Worm (Caenorhabditis elegans) whole organism, L4 larva: ENCODE measurements around the gene nprl-3.
A peak's percentile ranks its signal among the peaks of the same experiment; 100 is the strongest.

Experiments used
- D1046.2 ChIP-seq: fragments of 200-800 bp; sonication (Bioruptor generic); IDR thresholded peaks from 2 replicates; pipeline ENCODE4 v1.3.6; 2022; ENCODE audit warnings: missing genetic modification characterization, missing compliant biosample characterization
- F26F4.8 ChIP-seq: fragments of 200-800 bp; sonication (Bioruptor generic); conservative IDR thresholded peaks from 2 replicates; pipeline ENCODE4 v1.3.6; 2022; ENCODE audit warnings: missing genetic modification characterization, missing compliant biosample characterization
- F49E8.2 ChIP-seq: sonication (generic microtip); optimal IDR thresholded peaks from 2 replicates; lab custom pipeline; 2016; ENCODE audit warnings: missing compliant biosample characterization, mild to moderate bottlenecking, missing genetic modification characterization, borderline replicate concordance
- T20F7.1 ChIP-seq: fragments of 200-800 bp; sonication (Bioruptor generic); optimal IDR thresholded peaks from 2 replicates; lab custom pipeline; 2018; ENCODE audit warnings: mild to moderate bottlenecking, missing genetic modification characterization, missing compliant biosample characterization
- Y5F2A.4 ChIP-seq: fragments of 200-800 bp; sonication (Bioruptor generic); optimal IDR thresholded peaks from 2 replicates; lab custom pipeline; 2018; ENCODE audit warnings: mild to moderate bottlenecking, missing genetic modification characterization, missing compliant biosample characterization
- aha-1 ChIP-seq: fragments of 150-350 bp; peaks from one replicate; lab custom pipeline; 2014; ENCODE audit warnings: missing biosample characterization, missing genetic modification characterization
- ceh-28 ChIP-seq: fragments of 150-350 bp; optimal IDR thresholded peaks from 2 replicates; lab custom pipeline; 2014; ENCODE audit warnings: missing biosample characterization, missing genetic modification reagents, missing genetic modification characterization
- daf-8 ChIP-seq: fragments of 200-800 bp; sonication (Bioruptor generic); IDR thresholded peaks from 2 replicates; pipeline ENCODE4 v1.3.6; 2022; ENCODE audit warnings: missing genetic modification characterization, missing compliant biosample characterization
- dve-1 ChIP-seq: sonication (generic microtip); optimal IDR thresholded peaks from 2 replicates; lab custom pipeline; 2017; ENCODE audit warnings: antibody characterized with exemption, mild to moderate bottlenecking, missing genetic modification characterization, missing compliant biosample characterization; ENCODE audit not compliant: insufficient read depth
- egl-27 ChIP-seq: sonication (generic microtip); optimal IDR thresholded peaks from 3 replicates; lab custom pipeline; 2017; ENCODE audit warnings: missing biosample characterization, missing genetic modification reagents, missing genetic modification characterization
- fkh-10 ChIP-seq: fragments of 150-350 bp; optimal IDR thresholded peaks from 2 replicates; lab custom pipeline; 2014; ENCODE audit warnings: missing biosample characterization, missing genetic modification reagents, missing genetic modification characterization
- fos-1 ChIP-seq: fragments of 150-350 bp; optimal IDR thresholded peaks from 2 replicates; lab custom pipeline; 2014; ENCODE audit warnings: missing biosample characterization, missing genetic modification characterization
- hlh-30 ChIP-seq: sonication (generic microtip); optimal IDR thresholded peaks from 2 replicates; lab custom pipeline; 2017; ENCODE audit warnings: antibody characterized with exemption, mild to moderate bottlenecking, missing genetic modification characterization, missing compliant biosample characterization; ENCODE audit not compliant: insufficient read depth
- hmg-1.1 ChIP-seq: fragments of 200-800 bp; sonication (Bioruptor generic); IDR thresholded peaks from 2 replicates; pipeline ENCODE4 v1.3.6; 2022; ENCODE audit warnings: missing genetic modification reagents, missing genetic modification characterization, missing compliant biosample characterization
- jun-1 ChIP-seq: fragments of 150-350 bp; optimal IDR thresholded peaks from 2 replicates; lab custom pipeline; 2014; ENCODE audit warnings: missing biosample characterization, missing genetic modification reagents, missing genetic modification characterization
- lin-1 ChIP-seq: fragments of 200-800 bp; sonication (Bioruptor generic); IDR thresholded peaks from 2 replicates; pipeline ENCODE4 v1.3.6; 2022; ENCODE audit warnings: missing genetic modification reagents, missing genetic modification characterization, missing compliant biosample characterization
- lin-13 ChIP-seq: fragments of 150-350 bp; optimal IDR thresholded peaks from 2 replicates; lab custom pipeline; 2014; ENCODE audit warnings: missing biosample characterization, missing genetic modification reagents, missing genetic modification characterization
- lin-29 ChIP-seq: fragments of 200-800 bp; sonication (Bioruptor generic); IDR thresholded peaks from 2 replicates; pipeline ENCODE4 v1.3.6; 2022; ENCODE audit warnings: missing genetic modification reagents, missing genetic modification characterization, missing compliant biosample characterization
- lin-39 ChIP-seq: fragments of 150-350 bp; optimal IDR thresholded peaks from 2 replicates; lab custom pipeline; 2014; ENCODE audit warnings: missing biosample characterization, missing genetic modification reagents, missing genetic modification characterization
- lsy-2 ChIP-seq, 2 experiments: fragments of 150-350 bp in 1 of 2; sonication (generic microtip) in 1 of 2; optimal IDR thresholded peaks; 2 replicates each; lab custom pipeline; 2014 to 2017; ENCODE audit warnings: missing biosample characterization in 2 of 2, missing genetic modification characterization in 2 of 2
- madf-5 ChIP-seq, 2 experiments: fragments of 200-800 bp; sonication (Bioruptor generic); IDR thresholded peaks; 2 replicates each; pipeline ENCODE4 v1.3.6; 2022; ENCODE audit warnings: missing compliant biosample characterization in 2 of 2, missing genetic modification characterization in 2 of 2
- madf-9 ChIP-seq: fragments of 200-800 bp; sonication (Bioruptor generic); conservative IDR thresholded peaks from 2 replicates; pipeline ENCODE4 v1.3.6; 2022; ENCODE audit warnings: missing genetic modification reagents, missing genetic modification characterization, missing compliant biosample characterization
- mdt-29 ChIP-seq: fragments of 200-800 bp; sonication (Bioruptor generic); IDR thresholded peaks from 2 replicates; pipeline ENCODE4 v1.3.6; 2022; ENCODE audit warnings: missing genetic modification reagents, missing genetic modification characterization, missing compliant biosample characterization
- mxl-3 ChIP-seq: fragments of 200-800 bp; sonication (Bioruptor generic); optimal IDR thresholded peaks from 2 replicates; lab custom pipeline; 2018; ENCODE audit warnings: mild to moderate bottlenecking, missing genetic modification characterization, missing compliant biosample characterization
- nhr-102 ChIP-seq: sonication (generic microtip); optimal IDR thresholded peaks from 2 replicates; lab custom pipeline; 2016; ENCODE audit warnings: mild to moderate bottlenecking, missing genetic modification characterization, moderate library complexity, missing compliant biosample characterization
- nhr-11 ChIP-seq: fragments of 150-350 bp; optimal IDR thresholded peaks from 2 replicates; lab custom pipeline; 2014; ENCODE audit warnings: missing biosample characterization, missing genetic modification characterization
- nhr-111 ChIP-seq: fragments of 200-800 bp; sonication (Bioruptor generic); optimal IDR thresholded peaks from 2 replicates; lab custom pipeline; 2018; ENCODE audit warnings: mild to moderate bottlenecking, missing genetic modification characterization, missing compliant biosample characterization
- nhr-28 ChIP-seq: fragments of 150-350 bp; optimal IDR thresholded peaks from 2 replicates; lab custom pipeline; 2014; ENCODE audit warnings: missing biosample characterization, missing genetic modification characterization
- pqm-1 ChIP-seq: sonication (generic microtip); optimal IDR thresholded peaks from 2 replicates; lab custom pipeline; 2017; ENCODE audit warnings: missing biosample characterization, missing genetic modification characterization
- skn-1 ChIP-seq: fragments of 150-350 bp; optimal IDR thresholded peaks from 2 replicates; lab custom pipeline; 2014; ENCODE audit warnings: missing biosample characterization, missing genetic modification characterization
- unc-62 ChIP-seq, 3 experiments: fragments of 150-350 bp in 1 of 3; sonication (generic microtip); optimal IDR thresholded peaks in 2 of 3; peaks in 1 of 3; 1 replicate in 1 of 3; 2 replicates in 2 of 3; lab custom pipeline; 2014 to 2017; ENCODE audit warnings: missing biosample characterization in 3 of 3, missing genetic modification characterization in 3 of 3, missing genetic modification reagents in 3 of 3, missing genotype in 1 of 3
- zag-1 ChIP-seq: fragments of 150-350 bp; optimal IDR thresholded peaks from 2 replicates; lab custom pipeline; 2014; ENCODE audit warnings: missing biosample characterization, missing genetic modification characterization
- zip-11 ChIP-seq: fragments of 200-800 bp; sonication (Bioruptor generic); IDR thresholded peaks from 2 replicates; pipeline ENCODE4 v1.3.6; 2022; ENCODE audit warnings: missing genetic modification characterization, missing compliant biosample characterization
- zip-2 ChIP-seq: fragments of 150-350 bp; optimal IDR thresholded peaks from 2 replicates; lab custom pipeline; 2014; ENCODE audit warnings: missing biosample characterization, missing genetic modification characterization
- ztf-7 ChIP-seq: fragments of 150-350 bp; optimal IDR thresholded peaks from 2 replicates; lab custom pipeline; 2014; ENCODE audit warnings: missing biosample characterization, missing genetic modification characterization

Gene nprl-3

DNA sequence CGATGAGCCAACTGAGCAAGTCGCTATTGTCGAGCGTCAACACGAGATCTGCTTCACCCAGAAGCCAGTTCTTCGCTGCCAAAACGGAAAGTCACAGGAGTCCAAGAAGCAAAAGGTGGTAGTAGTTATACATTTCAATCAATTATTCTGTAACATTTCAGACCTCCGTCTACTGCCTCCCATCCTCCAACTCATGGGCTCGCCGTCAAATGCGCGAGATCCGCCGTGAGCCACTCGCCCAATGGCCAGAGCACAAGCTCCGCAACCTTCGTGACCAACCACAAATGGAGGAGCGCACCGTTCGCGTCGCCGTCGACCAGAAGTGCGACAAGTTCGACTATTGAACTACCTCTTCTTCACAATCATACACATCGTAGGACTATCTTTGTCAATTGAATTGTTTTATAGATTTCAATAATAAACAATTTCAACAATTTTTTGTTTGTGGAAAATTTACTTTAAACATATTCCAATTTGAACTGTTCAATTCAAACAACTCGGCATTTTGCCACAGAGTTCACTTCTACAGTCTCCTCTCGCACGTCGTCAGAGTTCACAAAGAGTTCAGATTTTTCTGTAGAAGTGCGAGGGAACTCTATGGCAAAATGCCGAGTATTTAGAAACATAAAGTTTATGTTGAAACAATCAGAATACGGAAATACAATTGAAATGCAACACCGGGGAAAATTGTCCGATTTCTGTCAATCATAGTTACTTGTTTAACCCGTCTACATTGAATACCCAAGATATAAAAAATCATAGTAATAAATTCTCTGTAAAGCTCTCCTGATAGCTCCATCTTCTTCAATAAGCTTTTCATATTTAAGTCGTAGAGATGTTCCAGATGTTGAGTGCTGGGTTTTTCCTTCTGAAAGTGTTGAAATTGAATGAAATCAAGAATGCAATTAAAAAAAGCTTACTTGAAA lies 31.0 kb upstream of the nprl-3 start (continued):
- TF ChIP-seq F49E8.2 (tag; lab: Kevin White, UChicago) (no peak), T20F7.1 (peak; percentile 43), ztf-7 (tag; lab: Kevin White, UChicago) (no peak), Y5F2A.4 (GFP tag; lab: Kevin White, UChicago) (peak; percentile 12), madf-9 (0 out of 2 replicates have a peak, but pooled peaks have one; percentile 30), lsy-2 (tag; optimal IDR thresholded peaks at IDR 0.05; lab: Kevin White, UChicago) (no peak), fos-1 (no peak), pqm-1 (no peak), jun-1 (tag; lab: Kevin White, UChicago) (no peak), aha-1 (tag; lab: Kevin White, UChicago) (peak; percentile 68)
- TF ChIP-seq, all 104 proteins: peak for 17

DNA sequence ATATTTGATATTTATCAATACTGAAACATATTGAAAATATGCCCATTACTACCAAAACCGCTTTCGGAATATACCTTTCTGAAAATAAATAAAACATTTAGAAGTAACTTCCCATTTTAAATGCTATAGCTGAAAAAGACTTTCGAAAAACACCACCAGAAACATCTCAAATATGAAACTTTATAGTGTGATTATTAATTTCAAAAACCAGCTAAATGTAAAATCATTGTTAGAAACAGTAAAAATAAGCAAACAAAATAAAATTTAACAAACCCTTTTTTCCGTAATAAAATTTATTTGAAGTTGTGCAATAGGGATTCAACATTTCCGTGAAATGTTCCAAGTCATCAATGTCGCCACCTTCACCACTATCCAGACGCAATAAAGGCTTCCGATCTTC lies 29.3 kb upstream of the nprl-3 start, which contains the start of the genes K07H8.5 and K07H8.8:
TSS of gene K07H8.5 (plus strand) at position 301 of the 400 bp plus-strand sequence.
TSS of gene K07H8.8 (minus strand) at position 389 of the 400 bp plus-strand sequence.
- TF ChIP-seq zip-11 (GFP tag; lab: Robert Waterston, UW) (no peak), hmg-1.1 (GFP tag; lab: Robert Waterston, UW) (no peak), nhr-11 (no peak), lin-13 (GFP tag; lab: Kevin White, UChicago) (no peak), nhr-102 (tag; lab: Kevin White, UChicago) (no peak), madf-5 (GFP tag; IDR thresholded peaks at IDR 0.05; lab: Robert Waterston, UW) (no peak), zag-1 (no peak), mxl-3 (GFP tag; lab: Kevin White, UChicago) (no peak), D1046.2 (GFP tag; lab: Robert Waterston, UW) (no peak), lin-39 (tag; lab: Kevin White, UChicago) (no peak), mdt-29 (no peak), lin-1 (no peak)

- TF ChIP-seq hlh-30 (tag; lab: Kevin White, UChicago), result no peak
- peak in 1 of 2 experiments; percentile 88 for TF ChIP-seq unc-62 (GFP tag; optimal IDR thresholded peaks at IDR 0.05 in 1 of 2; lab: Kevin White, UChicago)
- no peak for TF ChIP-seq unc-62 (tag; optimal IDR thresholded peaks at IDR 0.05; lab: Kevin White, UChicago)
- peak; percentile 49 for TF ChIP-seq nhr-28 (tag; lab: Kevin White, UChicago)
These were observed 24.0 kb upstream of the nprl-3 start for ce11 chrIV:8273334-8273733.

ce11 chrIV:8275232-8275631 lies 22.1 kb upstream of the nprl-3 start, which contains the start of gene K07H8.11:
TSS of gene K07H8.11 (minus strand) at chrIV:8275332.
- TF ChIP-seq ceh-28, result no peak
- no peak for TF ChIP-seq daf-8 (GFP tag; lab: Robert Waterston, UW)
- no peak for TF ChIP-seq zip-2 (tag; lab: Kevin White, UChicago)
- no peak for TF ChIP-seq F26F4.8 (GFP tag; lab: Robert Waterston, UW)
- no peak for TF ChIP-seq nhr-111
- TF ChIP-seq dve-1, result no peak
- no peak for TF ChIP-seq fkh-10 (GFP tag; lab: Kevin White, UChicago)
- TF ChIP-seq Y5F2A.4 (GFP tag; lab: Kevin White, UChicago), result no peak
- no peak for TF ChIP-seq skn-1
- no peak for TF ChIP-seq lin-29
- no peak for TF ChIP-seq egl-27 (tag; lab: Kevin White, UChicago)
- no peak for TF ChIP-seq madf-9
